Worm (Caenorhabditis elegans) whole organism, L2 larva: ENCODE data around the gene tkr-3.
"Not testable (repeated sequence)": the region's sequence is repeated elsewhere in the genome, so short reads cannot be mapped to it uniquely, and the experiment has no call there.

Source experiments
- F13H6.1 ChIP-seq: sonication (generic microtip); optimal IDR thresholded peaks from 2 replicates; lab custom pipeline; 2016; ENCODE audit warnings: missing genetic modification characterization, missing compliant biosample characterization
- elt-1 ChIP-seq: fragments of 150-350 bp; optimal IDR thresholded peaks from 2 replicates; lab custom pipeline; 2014; ENCODE audit warnings: missing biosample characterization, missing genetic modification characterization
- fos-1 ChIP-seq: fragments of 150-350 bp; optimal IDR thresholded peaks from 2 replicates; lab custom pipeline; 2014; ENCODE audit warnings: missing biosample characterization, missing genetic modification characterization
- lin-13 ChIP-seq: fragments of 150-350 bp; optimal IDR thresholded peaks from 2 replicates; lab custom pipeline; 2014; ENCODE audit warnings: missing biosample characterization, missing genetic modification reagents, missing genetic modification characterization
- lin-39 ChIP-seq: fragments of 150-350 bp; optimal IDR thresholded peaks from 2 replicates; lab custom pipeline; 2014; ENCODE audit warnings: missing biosample characterization, missing genetic modification reagents, missing genetic modification characterization
- lsy-2 ChIP-seq, 2 experiments: fragments of 150-350 bp in 1 of 2; sonication (generic microtip) in 1 of 2; optimal IDR thresholded peaks; 2 replicates each; lab custom pipeline; 2014 to 2017; ENCODE audit warnings: missing biosample characterization in 2 of 2, missing genetic modification characterization in 2 of 2
- skn-1 ChIP-seq: sonication (generic microtip); optimal IDR thresholded peaks from 2 replicates; lab custom pipeline; 2017; ENCODE audit warnings: missing biosample characterization, missing genetic modification characterization
- unc-55 ChIP-seq: fragments of 150-350 bp; sonication (generic microtip); optimal IDR thresholded peaks from 3 replicates; lab custom pipeline; 2014; ENCODE audit warnings: missing biosample characterization, missing genetic modification reagents, missing genetic modification characterization
- ztf-11 ChIP-seq: sonication (generic microtip); optimal IDR thresholded peaks from 2 replicates; lab custom pipeline; 2017; ENCODE audit warnings: missing biosample characterization, missing genetic modification characterization

DNA sequence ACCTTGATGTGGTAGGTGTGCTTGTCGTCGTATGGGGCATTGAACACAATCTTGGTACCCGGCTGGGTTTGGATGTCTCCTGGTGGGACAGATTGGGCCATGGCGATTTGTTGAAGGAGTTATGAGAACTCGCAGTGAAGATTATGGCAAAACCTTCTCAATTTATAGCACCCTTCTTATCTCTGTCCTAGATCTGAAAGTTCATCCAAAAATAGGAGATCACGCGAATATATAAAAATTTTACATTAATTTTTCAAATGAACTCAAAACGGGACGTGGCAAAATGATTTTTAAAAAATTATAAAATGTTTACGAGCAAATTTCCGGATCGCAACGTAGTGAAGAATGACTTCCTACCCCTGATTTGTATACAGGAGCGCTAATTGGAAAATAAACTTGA is 56.9 kb downstream of the tkr-3 start, which contains the start of gene msp-53:
- not testable (repeated sequence) for TF ChIP-seq elt-1 (tag; lab: Kevin White, UChicago); unc-55; skn-1; lin-39 (tag; lab: Kevin White, UChicago); lsy-2 (tag; optimal IDR thresholded peaks at IDR 0.05; lab: Kevin White, UChicago); F13H6.1 (tag; lab: Kevin White, UChicago); ztf-11 (tag; lab: Kevin White, UChicago); fos-1 (tag; lab: Kevin White, UChicago); lin-13 (GFP tag; lab: Kevin White, UChicago)
